Fruit fly (Drosophila melanogaster) whole organism, pupa: Measurements from ENCODE around the gene CG12576.
A peak's percentile ranks its signal among the peaks of the same experiment; 100 is the strongest.

Experiments used
- CG10348 ChIP-seq: fragments of 200-800 bp; sonication (Bioruptor generic); IDR thresholded peaks from 2 replicates; pipeline ENCODE4 v1.3.6; 2022; ENCODE audit warnings: missing biosample characterization, missing genetic modification characterization
- CG12605 ChIP-seq: fragments of 200-800 bp; sonication (Bioruptor generic); IDR thresholded peaks from 2 replicates; pipeline ENCODE4 v1.3.6; 2022; ENCODE audit warnings: missing biosample characterization, missing genetic modification characterization
- CG13204 ChIP-seq: fragments of 200-800 bp; sonication (Bioruptor generic); optimal IDR thresholded peaks from 2 replicates; lab custom pipeline; 2018; ENCODE audit warnings: missing biosample characterization, mild to moderate bottlenecking, missing genetic modification characterization, moderate library complexity
- CG14655 ChIP-seq: fragments of 200-800 bp; sonication (Bioruptor generic); optimal IDR thresholded peaks from 3 replicates; lab custom pipeline; 2017; ENCODE audit warnings: mild to moderate bottlenecking, missing biosample characterization, missing genetic modification reagents, missing genetic modification characterization
- CG15710 ChIP-seq: fragments of 200-800 bp; sonication (Bioruptor generic); optimal IDR thresholded peaks from 2 replicates; lab custom pipeline; 2018; ENCODE audit warnings: missing biosample characterization, mild to moderate bottlenecking, missing genetic modification characterization, moderate library complexity
- CG17806 ChIP-seq: fragments of 200-800 bp; sonication (Bioruptor generic); optimal IDR thresholded peaks from 2 replicates; lab custom pipeline; 2018; ENCODE audit warnings: missing biosample characterization, mild to moderate bottlenecking, missing genetic modification characterization, moderate library complexity
- CG32121 ChIP-seq: fragments of 200-800 bp; sonication (Bioruptor generic); IDR thresholded peaks from 2 replicates; pipeline ENCODE4 v1.3.6; 2022; ENCODE audit warnings: missing biosample characterization, missing genetic modification characterization
- CG34367 ChIP-seq: fragments of 200-800 bp; sonication (Bioruptor generic); optimal IDR thresholded peaks from 2 replicates; lab custom pipeline; 2018; ENCODE audit warnings: missing biosample characterization, mild to moderate bottlenecking, missing genetic modification characterization
- CG4496 ChIP-seq: fragments of 200-800 bp; sonication (Bioruptor generic); IDR thresholded peaks from 3 replicates; pipeline ENCODE4 v1.3.6; 2022; ENCODE audit warnings: missing biosample characterization, missing genetic modification characterization
- CG8159 ChIP-seq: fragments of 200-800 bp; sonication (Bioruptor generic); optimal IDR thresholded peaks from 3 replicates; lab custom pipeline; 2018; ENCODE audit warnings: missing biosample characterization, mild to moderate bottlenecking, missing genetic modification characterization, moderate library complexity
- CG8301 ChIP-seq: fragments of 200-800 bp; sonication (Bioruptor generic); optimal IDR thresholded peaks from 2 replicates; lab custom pipeline; 2018; ENCODE audit warnings: missing biosample characterization, mild to moderate bottlenecking, missing genetic modification characterization
- CG9948 ChIP-seq: fragments of 200-800 bp; sonication (Bioruptor generic); optimal IDR thresholded peaks from 2 replicates; lab custom pipeline; 2018; ENCODE audit warnings: missing biosample characterization, mild to moderate bottlenecking, missing genetic modification characterization, moderate library complexity
- D1 ChIP-seq: fragments of 200-800 bp; sonication (Bioruptor generic); optimal IDR thresholded peaks from 2 replicates; lab custom pipeline; 2018; ENCODE audit warnings: missing biosample characterization, mild to moderate bottlenecking, missing genetic modification characterization, moderate library complexity
- EcR ChIP-seq: fragments of 200-800 bp; sonication (Bioruptor generic); optimal IDR thresholded peaks from 3 replicates; lab custom pipeline; 2019; ENCODE audit warnings: missing biosample characterization, missing genetic modification characterization, mild to moderate bottlenecking, moderate library complexity, missing genetic modification reagents
- Ets98B ChIP-seq: fragments of 200-800 bp; sonication (Bioruptor generic); IDR thresholded peaks from 2 replicates; pipeline ENCODE4 v1.3.6; 2022; ENCODE audit warnings: missing biosample characterization, missing genetic modification characterization
- Pif1A ChIP-seq: fragments of 200-800 bp; sonication (Bioruptor generic); optimal IDR thresholded peaks from 3 replicates; lab custom pipeline; 2016; ENCODE audit warnings: missing biosample characterization, missing genetic modification characterization
- Pif1B ChIP-seq: fragments of 200-800 bp; sonication (Bioruptor generic); optimal IDR thresholded peaks from 3 replicates; lab custom pipeline; 2016; ENCODE audit warnings: missing biosample characterization, missing genetic modification characterization
- Snoo ChIP-seq: fragments of 200-800 bp; sonication (Bioruptor generic); optimal IDR thresholded peaks from 3 replicates; lab custom pipeline; 2017; ENCODE audit warnings: missing biosample characterization, mild to moderate bottlenecking, missing genetic modification characterization, inconsistent platforms
- fd96Ca ChIP-seq: fragments of 200-800 bp; sonication (Bioruptor generic); IDR thresholded peaks from 3 replicates; pipeline ENCODE4 v1.3.6; 2022; ENCODE audit warnings: missing biosample characterization, missing genetic modification characterization
- gl ChIP-seq: fragments of 200-800 bp; sonication (Bioruptor generic); optimal IDR thresholded peaks from 2 replicates; lab custom pipeline; 2018; ENCODE audit warnings: missing biosample characterization, mild to moderate bottlenecking, missing genetic modification characterization
- rn ChIP-seq: fragments of 200-800 bp; sonication (Bioruptor generic); IDR thresholded peaks from 2 replicates; pipeline ENCODE4 v1.3.6; 2022; ENCODE audit warnings: missing biosample characterization, missing genetic modification characterization

Gene CG12576

DNA sequence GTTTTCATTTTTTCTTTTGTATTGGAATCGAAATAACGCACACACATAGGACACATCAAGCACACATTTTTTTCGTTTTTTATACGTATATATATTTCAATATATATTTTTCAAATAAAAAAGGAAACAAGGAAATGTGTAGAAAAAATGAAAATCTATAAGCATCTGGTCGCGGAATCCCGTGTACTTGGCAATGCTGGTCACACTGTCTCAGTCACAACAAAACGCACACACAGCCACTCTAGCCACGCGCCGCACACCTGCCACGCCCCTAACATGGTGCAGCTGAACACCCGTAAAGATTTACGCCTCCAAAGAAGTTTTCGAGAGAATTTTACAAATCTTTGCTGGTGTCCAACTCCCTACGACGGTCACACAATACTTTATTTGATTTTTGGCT is 17.4 kb upstream of the CG12576 start:
- TF ChIP-seq CG32121 (GFP tag; lab: Robert Waterston, UW) (no peak), CG17806 (no peak), Pif1A (GFP tag; lab: Kevin White, UChicago) (no peak), EcR (GFP tag; lab: Kevin White, UChicago) (no peak)

DNA sequence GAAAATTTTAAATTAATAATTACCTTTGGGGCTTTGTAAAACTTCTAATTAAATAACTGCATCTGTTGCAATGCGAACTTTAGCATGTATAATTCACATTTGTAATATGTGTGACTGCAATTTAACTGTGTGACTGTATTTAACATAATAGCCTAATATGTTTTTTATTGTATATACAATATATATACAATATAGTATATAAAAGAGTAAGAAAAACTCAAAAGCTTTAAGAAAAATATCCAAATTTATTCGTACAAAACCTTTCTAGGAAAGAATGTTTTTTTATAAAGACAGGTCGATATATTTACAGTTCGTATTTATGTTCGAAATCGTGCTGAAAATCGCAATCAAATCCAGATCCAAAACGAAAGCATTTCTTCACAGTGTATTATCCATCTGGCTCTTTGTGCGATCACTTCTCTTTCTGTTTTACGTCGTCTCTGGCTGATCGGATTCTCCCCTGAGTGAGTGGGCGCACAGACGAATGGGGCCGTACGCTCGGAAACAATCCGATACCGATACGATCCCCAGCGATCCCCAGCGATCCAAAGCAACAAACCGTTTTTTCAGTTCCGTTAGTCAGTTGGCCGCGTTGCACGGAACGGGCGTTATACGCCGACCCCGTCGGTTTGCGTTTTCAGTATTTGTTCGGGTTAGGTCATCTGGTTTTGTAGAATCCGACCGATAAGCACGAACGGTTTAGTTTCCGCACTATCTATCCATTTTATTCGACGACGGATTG is 9.0 kb upstream of the CG12576 start:
- TF ChIP-seq CG4496 (0 out of 3 replicates have a peak, but pooled peaks have one; percentile 8), CG10348 (GFP tag; lab: Robert Waterston, UW) (no peak), Ets98B (GFP tag; lab: Robert Waterston, UW) (no peak), CG8301 (tag; lab: Kevin White, UChicago) (no peak), fd96Ca (GFP tag; lab: Robert Waterston, UW) (no peak), rn (GFP tag; lab: Robert Waterston, UW) (no peak), Pif1A (GFP tag; lab: Kevin White, UChicago) (peak; percentile 20), CG9948 (tag; lab: Kevin White, UChicago) (peak; percentile 49), CG8159 (peak; percentile 77), Pif1B (GFP tag; lab: Kevin White, UChicago) (peak; percentile 33), CG17806 (peak; percentile 22), gl (no peak), D1 (tag; lab: Kevin White, UChicago) (no peak), CG14655 (GFP tag; lab: Kevin White, UChicago) (peak; percentile 68), CG32121 (GFP tag; lab: Robert Waterston, UW) (no peak), EcR (GFP tag; lab: Kevin White, UChicago) (no peak), Snoo (tag; lab: Kevin White, UChicago) (peak; percentile 74), CG13204 (no peak), CG34367 (peak; percentile 35), CG15710 (tag; lab: Kevin White, UChicago) (peak; percentile 71)

- TF ChIP-seq EcR (GFP tag; lab: Kevin White, UChicago) = no peak
- no peak for TF ChIP-seq CG15710 (tag; lab: Kevin White, UChicago)
- no peak for TF ChIP-seq CG14655 (GFP tag; lab: Kevin White, UChicago)
- TF ChIP-seq Pif1B (GFP tag; lab: Kevin White, UChicago) = no peak
- no peak for TF ChIP-seq Ets98B (GFP tag; lab: Robert Waterston, UW)
- TF ChIP-seq CG10348 (GFP tag; lab: Robert Waterston, UW) = no peak
- TF ChIP-seq D1 (tag; lab: Kevin White, UChicago) = no peak
- TF ChIP-seq CG9948 (tag; lab: Kevin White, UChicago) = no peak
- no peak for TF ChIP-seq CG34367
- no peak for TF ChIP-seq gl
Measured at dm6 chrX:22490584-22490983, 8.4 kb upstream of the CG12576 start.

- no peak for TF ChIP-seq CG32121 (GFP tag; lab: Robert Waterston, UW)
- TF ChIP-seq CG8159 = peak; percentile 57
- peak; percentile 49 for TF ChIP-seq CG14655 (GFP tag; lab: Kevin White, UChicago)
- TF ChIP-seq CG4496 = 0 out of 3 replicates have a peak, but pooled peaks have one; percentile 11
- TF ChIP-seq CG8301 (tag; lab: Kevin White, UChicago) = peak; percentile 27
- peak; percentile 30 for TF ChIP-seq CG15710 (tag; lab: Kevin White, UChicago)
- TF ChIP-seq Pif1B (GFP tag; lab: Kevin White, UChicago) = no peak
- 0 out of 2 replicates have a peak, but pooled peaks have one; percentile 20 for TF ChIP-seq CG12605
- no peak for TF ChIP-seq Ets98B (GFP tag; lab: Robert Waterston, UW)
- peak; percentile 25 for TF ChIP-seq Snoo (tag; lab: Kevin White, UChicago)
- TF ChIP-seq EcR (GFP tag; lab: Kevin White, UChicago) = peak; percentile 16
- peak; percentile 32 for TF ChIP-seq CG9948 (tag; lab: Kevin White, UChicago)
- peak; percentile 40 for TF ChIP-seq CG17806
Measured at dm6 chrX:22487667-22488593, 5.8 kb upstream of the CG12576 start.

dm6 chrX:22486919-22487634 is 4.9 kb upstream of the CG12576 start:
- TF ChIP-seq CG15710 (tag; lab: Kevin White, UChicago) (no peak), CG8301 (tag; lab: Kevin White, UChicago) (no peak), Pif1A (GFP tag; lab: Kevin White, UChicago) (no peak), CG8159 (no peak), CG10348 (GFP tag; lab: Robert Waterston, UW) (no peak), fd96Ca (GFP tag; lab: Robert Waterston, UW) (no peak), CG17806 (no peak), D1 (tag; lab: Kevin White, UChicago) (no peak), rn (GFP tag; lab: Robert Waterston, UW) (no peak)
